Worm (Caenorhabditis elegans) whole organism, mixed stage, embryonic: ENCODE data around the gene fbxb-95.
"Not testable (repeated sequence)": the region's sequence is repeated elsewhere in the genome, so short reads cannot be mapped to it uniquely, and the experiment has no call there.

ENCODE experiments used
- ces-1 ChIP-seq: fragments of 150-350 bp; optimal IDR thresholded peaks from 2 replicates; lab custom pipeline; 2014; ENCODE audit warnings: missing biosample characterization, missing genetic modification reagents, missing genetic modification characterization
- elt-3 ChIP-seq: fragments of 150-350 bp; optimal IDR thresholded peaks from 2 replicates; lab custom pipeline; 2014; ENCODE audit warnings: missing biosample characterization, missing genetic modification characterization
- lin-13 ChIP-seq: fragments of 150-350 bp; optimal IDR thresholded peaks from 2 replicates; lab custom pipeline; 2014; ENCODE audit warnings: missing biosample characterization, missing genetic modification characterization
- mep-1 ChIP-seq: fragments of 150-350 bp; optimal IDR thresholded peaks from 2 replicates; lab custom pipeline; 2017; ENCODE audit warnings: missing biosample characterization, missing genetic modification reagents, missing genetic modification characterization, inconsistent platforms
- sem-2 ChIP-seq: fragments of 200-800 bp; sonication (Bioruptor generic); optimal IDR thresholded peaks from 2 replicates; lab custom pipeline; 2018; ENCODE audit warnings: mild to moderate bottlenecking, missing genetic modification characterization, missing compliant biosample characterization

ce11 chrII:1862334-1862733, 8.1 kb downstream of the fbxb-95 start, which contains the start of gene fbxb-98:
- not testable (repeated sequence) for TF ChIP-seq mep-1; ces-1 (GFP tag; lab: Kevin White, UChicago); lin-13 (tag; lab: Kevin White, UChicago); sem-2 (GFP tag; lab: Kevin White, UChicago); elt-3 (tag; lab: Kevin White, UChicago)
